Worm (Caenorhabditis elegans) whole organism, young adult: Measurements from ENCODE around the gene sma-4.

ENCODE experiments used
- K11D2.4 ChIP-seq: fragments of 200-800 bp; sonication (Bioruptor generic); IDR thresholded peaks from 2 replicates; pipeline ENCODE4 v1.3.6; 2022; ENCODE audit warnings: missing genetic modification reagents, missing genetic modification characterization, missing compliant biosample characterization
- attf-3 ChIP-seq: fragments of 200-800 bp; sonication (Bioruptor generic); conservative IDR thresholded peaks from 2 replicates; pipeline ENCODE4 v1.3.6; 2022; ENCODE audit warnings: missing genetic modification reagents, missing genetic modification characterization, missing compliant biosample characterization
- chd-7 ChIP-seq: sonication (generic microtip); optimal IDR thresholded peaks from 2 replicates; lab custom pipeline; 2016; ENCODE audit warnings: mild to moderate bottlenecking, missing genetic modification characterization, moderate library complexity, missing compliant biosample characterization
- egl-44 ChIP-seq: fragments of 200-800 bp; sonication (Bioruptor generic); IDR thresholded peaks from 2 replicates; pipeline ENCODE4 v1.3.6; 2022; ENCODE audit warnings: missing genetic modification reagents, missing genetic modification characterization, missing compliant biosample characterization
- madf-8 ChIP-seq: fragments of 200-800 bp; sonication (Bioruptor generic); conservative IDR thresholded peaks from 2 replicates; pipeline ENCODE4 v1.3.6; 2022; ENCODE audit warnings: missing genetic modification reagents, missing genetic modification characterization, missing compliant biosample characterization
- pbrm-1 ChIP-seq: fragments of 200-800 bp; sonication (Bioruptor generic); IDR thresholded peaks from 2 replicates; pipeline ENCODE4 v1.3.6; 2022; ENCODE audit warnings: missing genetic modification reagents, missing genetic modification characterization, missing compliant biosample characterization
- snpc-4 ChIP-seq, 5 experiments: fragments of 150-350 bp in 1 of 5; sonication (generic microtip) in 4 of 5; optimal IDR thresholded peaks; 2 replicates each; lab custom pipeline; 2014 to 2018; ENCODE audit warnings: missing genetic modification characterization in 5 of 5, missing biosample characterization in 3 of 5, antibody characterized with exemption in 2 of 5, mild to moderate bottlenecking in 2 of 5, missing compliant biosample characterization in 2 of 5, missing genotype in 2 of 5, moderate library complexity in 2 of 5, missing genetic modification reagents in 1 of 5
- ztf-18 ChIP-seq: sonication (generic microtip); optimal IDR thresholded peaks from 2 replicates; lab custom pipeline; 2016; ENCODE audit warnings: missing genotype, mild to moderate bottlenecking, missing genetic modification characterization, missing compliant biosample characterization

DNA sequence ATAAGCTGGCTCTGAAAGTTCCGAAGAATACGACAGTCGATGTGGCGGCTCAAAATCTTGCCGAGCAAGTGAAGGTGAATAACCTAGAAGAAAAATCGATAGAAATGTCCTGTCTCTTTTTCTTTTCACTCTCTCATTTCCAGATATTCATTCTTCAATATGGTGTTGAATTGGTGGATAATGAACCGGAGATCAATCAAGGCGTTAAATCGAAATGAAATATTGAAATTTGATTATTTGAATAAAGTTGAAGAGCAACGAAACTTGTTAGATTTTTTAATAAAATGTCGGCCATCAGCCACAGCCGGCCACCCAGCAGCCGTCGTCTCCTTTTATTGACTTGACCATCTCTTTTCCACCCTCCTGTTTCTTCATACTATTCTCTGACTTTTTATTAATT is 9.3 kb upstream of the sma-4 start, which contains the start of gene R12B2.2:
- TF ChIP-seq chd-7 (no peak), ztf-18 (tag; lab: Kevin White, UChicago) (no peak), K11D2.4 (no peak), madf-8 (GFP tag; lab: Robert Waterston, UW) (no peak), attf-3 (GFP tag; lab: Robert Waterston, UW) (no peak), pbrm-1 (GFP tag; lab: Robert Waterston, UW) (no peak), egl-44 (GFP tag; lab: Robert Waterston, UW) (no peak), snpc-4 (GFP tag; optimal IDR thresholded peaks at IDR 0.05; lab: Kevin White, UChicago) (no peak), snpc-4 (tag; optimal IDR thresholded peaks at IDR 0.05; lab: Kevin White, UChicago) (no peak)
